Worm (Caenorhabditis elegans): ENCODE measurements around the gene K05F1.1.

The K05F1.1 gene

ce11 chrII:5781935-5782921 lies 19.0 kb upstream of the K05F1.1 start, which contains the start of gene K05F1.6 (continued):
- TF ChIP-seq nhr-21 (tag; optimal IDR thresholded peaks at IDR 0.05): peak; percentile 65
- TF ChIP-seq nhr-25 (tag; optimal IDR thresholded peaks at IDR 0.05): no peak
- no peak for TF ChIP-seq nhr-237 (tag; optimal IDR thresholded peaks at IDR 0.05)
- TF ChIP-seq gmeb-1 (tag; optimal IDR thresholded peaks at IDR 0.05): no peak
- no peak for TF ChIP-seq mbf-1 (tag; optimal IDR thresholded peaks at IDR 0.05)
- TF ChIP-seq nhr-77 (tag; optimal IDR thresholded peaks at IDR 0.05): no peak

ce11 chrII:5785504-5785903 lies 15.7 kb upstream of the K05F1.1 start:
- TF ChIP-seq skn-1 (tag; optimal IDR thresholded peaks at IDR 0.05) (no peak), lsy-2 (tag; optimal IDR thresholded peaks at IDR 0.05) (no peak), mdl-1 (tag; optimal IDR thresholded peaks at IDR 0.05) (no peak), F13H6.1 (tag; optimal IDR thresholded peaks at IDR 0.05) (no peak), gmeb-1 (tag; optimal IDR thresholded peaks at IDR 0.05) (no peak), lin-39 (tag; optimal IDR thresholded peaks at IDR 0.05) (no peak), snpc-4 (tag; optimal IDR thresholded peaks at IDR 0.05) (no peak), lin-13 (GFP tag; optimal IDR thresholded peaks at IDR 0.05) (no peak), ama-1 (optimal IDR thresholded peaks at IDR 0.05) (no peak), sma-9 (GFP tag; optimal IDR thresholded peaks at IDR 0.05) (no peak), sma-9 (tag; optimal IDR thresholded peaks at IDR 0.05) (no peak), ztf-1 (GFP tag; conservative IDR thresholded peaks at IDR 0.05) (no peak), unc-39 (tag; optimal IDR thresholded peaks at IDR 0.05) (no peak), mab-5 (tag; optimal IDR thresholded peaks at IDR 0.05) (no peak), nhr-12 (tag; optimal IDR thresholded peaks at IDR 0.05) (no peak), unc-62 (GFP tag; optimal IDR thresholded peaks at IDR 0.05) (no peak), elt-3 (tag; optimal IDR thresholded peaks at IDR 0.05) (no peak), lin-11 (tag; optimal IDR thresholded peaks at IDR 0.05) (no peak)

ce11 chrII:5788815-5789214 lies 12.4 kb upstream of the K05F1.1 start, which contains the start of gene K05F1.13:
Gene K05F1.13 (plus strand): TSS chrII:5789115.
- TF ChIP-seq dmd-4 (tag; optimal IDR thresholded peaks at IDR 0.05) (no peak), ztf-11 (tag; optimal IDR thresholded peaks at IDR 0.05) (no peak), nhr-25 (tag; optimal IDR thresholded peaks at IDR 0.05) (no peak)

ce11 chrII:5790313-5790773 lies 10.8 kb upstream of the K05F1.1 start, which contains the start of gene lect-2:
Gene lect-2 (plus strand): TSS chrII:5790723.
- TF ChIP-seq nhr-11 (tag; optimal IDR thresholded peaks at IDR 0.05) (no peak), nhr-21 (tag; optimal IDR thresholded peaks at IDR 0.05) (no peak), egl-27 (tag; optimal IDR thresholded peaks at IDR 0.05) (no peak), ceh-82 (tag; optimal IDR thresholded peaks at IDR 0.05) (no peak), dmd-4 (tag; optimal IDR thresholded peaks at IDR 0.05) (no peak), ztf-1 (GFP tag; conservative IDR thresholded peaks at IDR 0.05) (no peak), peb-1 (tag; optimal IDR thresholded peaks at IDR 0.05) (no peak), lsy-2 (tag; optimal IDR thresholded peaks at IDR 0.05) (peak in 1 of 2 experiments; percentile 28), nhr-6 (tag; optimal IDR thresholded peaks at IDR 0.05) (no peak), unc-39 (tag; optimal IDR thresholded peaks at IDR 0.05) (no peak), zag-1 (tag; optimal IDR thresholded peaks at IDR 0.05) (no peak), lin-13 (GFP tag; optimal IDR thresholded peaks at IDR 0.05) (no peak), mab-5 (tag; optimal IDR thresholded peaks at IDR 0.05) (no peak), F13H6.1 (tag; optimal IDR thresholded peaks at IDR 0.05) (peak; percentile 22), lin-39 (tag; optimal IDR thresholded peaks at IDR 0.05) (no peak), lin-11 (tag; optimal IDR thresholded peaks at IDR 0.05) (no peak), ceh-16 (tag; optimal IDR thresholded peaks at IDR 0.05) (no peak), nhr-77 (tag; optimal IDR thresholded peaks at IDR 0.05) (no peak), gmeb-1 (tag; optimal IDR thresholded peaks at IDR 0.05) (no peak), C34F6.9 (tag; optimal IDR thresholded peaks at IDR 0.05) (peak; percentile 11), ZK546.5 (tag; optimal IDR thresholded peaks at IDR 0.05) (no peak), nhr-10 (tag; optimal IDR thresholded peaks at IDR 0.05) (no peak), skn-1 (tag; optimal IDR thresholded peaks at IDR 0.05) (no peak), nhr-129 (tag; optimal IDR thresholded peaks at IDR 0.05) (peak; percentile 40), elt-1 (tag; optimal IDR thresholded peaks at IDR 0.05) (peak; percentile 39), ztf-11 (tag; optimal IDR thresholded peaks at IDR 0.05) (no peak), ztf-4 (tag; optimal IDR thresholded peaks at IDR 0.05) (no peak), unc-62 (GFP tag; optimal IDR thresholded peaks at IDR 0.05) (no peak), sma-9 (GFP tag; optimal IDR thresholded peaks at IDR 0.05) (peak; percentile 65), sma-9 (tag; optimal IDR thresholded peaks at IDR 0.05) (no peak)

Measured in whole organism, L2 larva.